Worm (Caenorhabditis elegans) whole organism, midembryonic: Measurements from ENCODE around the gene ifta-2.

Source experiments
- T22C8.4 ChIP-seq: fragments of 200-800 bp; sonication (Bioruptor generic); IDR thresholded peaks from 2 replicates; pipeline ENCODE4 v1.3.6; 2022; ENCODE audit warnings: missing genetic modification characterization, missing compliant biosample characterization
- cog-1 ChIP-seq: sonication (generic microtip); optimal IDR thresholded peaks from 2 replicates; lab custom pipeline; 2016; ENCODE audit warnings: missing genetic modification characterization, missing compliant biosample characterization
- flt-1 ChIP-seq: fragments of 200-800 bp; sonication (Bioruptor generic); IDR thresholded peaks from 2 replicates; pipeline ENCODE4 v1.3.6; 2022; ENCODE audit warnings: missing genetic modification characterization, missing compliant biosample characterization
- klf-2 ChIP-seq: fragments of 200-800 bp; sonication (Bioruptor generic); conservative IDR thresholded peaks from 2 replicates; pipeline ENCODE4 v1.3.6; 2022; ENCODE audit warnings: missing genetic modification reagents, missing genetic modification characterization, missing compliant biosample characterization
- med-1 ChIP-seq: sonication (generic microtip); optimal IDR thresholded peaks from 2 replicates; lab custom pipeline; 2017; ENCODE audit warnings: missing genetic modification characterization, mild to moderate bottlenecking, missing compliant biosample characterization, antibody characterized with exemption, missing genetic modification reagents; ENCODE audit not compliant: insufficient read depth
- ref-1 ChIP-seq: fragments of 200-800 bp; sonication (Bioruptor generic); conservative IDR thresholded peaks from 2 replicates; pipeline ENCODE4 v1.3.6; 2022; ENCODE audit warnings: missing genetic modification reagents, missing genetic modification characterization, missing compliant biosample characterization
- tab-1 ChIP-seq: fragments of 200-800 bp; sonication (Bioruptor generic); IDR thresholded peaks from 2 replicates; pipeline ENCODE4 v1.3.6; 2022; ENCODE audit warnings: missing genetic modification characterization, missing compliant biosample characterization
- ztf-23 ChIP-seq: fragments of 200-800 bp; sonication (Bioruptor generic); IDR thresholded peaks from 2 replicates; pipeline ENCODE4 v1.3.6; 2022; ENCODE audit warnings: missing genetic modification reagents, missing genetic modification characterization, missing compliant biosample characterization
- ztf-29 ChIP-seq: fragments of 200-800 bp; sonication (Bioruptor generic); IDR thresholded peaks from 2 replicates; pipeline ENCODE4 v1.3.6; 2022; ENCODE audit warnings: missing genetic modification reagents, missing genetic modification characterization, missing compliant biosample characterization

ifta-2 gene

ce11 chrIV:17269042-17269441 lies 32.8 kb downstream of the ifta-2 start, which contains the start of gene atgp-1:
Gene atgp-1, plus strand, starts transcription at chrIV:17269342.
- no peak for TF ChIP-seq flt-1
- TF ChIP-seq ref-1 (GFP tag; lab: Robert Waterston, UW) = no peak
- no peak for TF ChIP-seq cog-1 (tag; lab: Kevin White, UChicago)
- no peak for TF ChIP-seq ztf-23 (GFP tag; lab: Robert Waterston, UW)
- no peak for TF ChIP-seq tab-1 (GFP tag; lab: Robert Waterston, UW)
- TF ChIP-seq ztf-29 (GFP tag; lab: Robert Waterston, UW) = no peak
- TF ChIP-seq klf-2 = no peak
- no peak for TF ChIP-seq T22C8.4

ce11 chrIV:17268628-17269027 lies 33.2 kb downstream of the ifta-2 start:
- TF ChIP-seq tab-1 (GFP tag; lab: Robert Waterston, UW) = no peak
- TF ChIP-seq cog-1 (tag; lab: Kevin White, UChicago) = peak; percentile 51
- TF ChIP-seq ztf-23 (GFP tag; lab: Robert Waterston, UW) = 0 out of 2 replicates have a peak, but pooled peaks have one; percentile 61

- TF ChIP-seq ref-1 (GFP tag; lab: Robert Waterston, UW) (no peak), ztf-23 (GFP tag; lab: Robert Waterston, UW) (no peak), cog-1 (tag; lab: Kevin White, UChicago) (no peak), med-1 (GFP tag; lab: Kevin White, UChicago) (no peak), T22C8.4 (no peak), klf-2 (no peak), flt-1 (no peak), tab-1 (GFP tag; lab: Robert Waterston, UW) (no peak), ztf-29 (GFP tag; lab: Robert Waterston, UW) (no peak)
Measured at ce11 chrIV:17268069-17268468, 33.8 kb downstream of the ifta-2 start.

ce11 chrIV:17267304-17267891 lies 34.4 kb downstream of the ifta-2 start:
- TF ChIP-seq klf-2 (no peak), ztf-23 (GFP tag; lab: Robert Waterston, UW) (no peak), flt-1 (no peak), med-1 (GFP tag; lab: Kevin White, UChicago) (no peak), ztf-29 (GFP tag; lab: Robert Waterston, UW) (no peak), T22C8.4 (no peak), cog-1 (tag; lab: Kevin White, UChicago) (no peak), tab-1 (GFP tag; lab: Robert Waterston, UW) (no peak), ref-1 (GFP tag; lab: Robert Waterston, UW) (no peak)

ce11 chrIV:17265716-17266115 lies 36.1 kb downstream of the ifta-2 start:
- TF ChIP-seq ztf-23 (GFP tag; lab: Robert Waterston, UW) (no peak), tab-1 (GFP tag; lab: Robert Waterston, UW) (no peak), flt-1 (no peak), ztf-29 (GFP tag; lab: Robert Waterston, UW) (no peak), ref-1 (GFP tag; lab: Robert Waterston, UW) (no peak), klf-2 (no peak), T22C8.4 (no peak), med-1 (GFP tag; lab: Kevin White, UChicago) (no peak), cog-1 (tag; lab: Kevin White, UChicago) (no peak)

ce11 chrIV:17265279-17265678 lies 36.6 kb downstream of the ifta-2 start, which contains the start of gene str-187:
Gene str-187, plus strand, starts transcription at chrIV:17265579.
- no peak for TF ChIP-seq tab-1 (GFP tag; lab: Robert Waterston, UW)
- TF ChIP-seq klf-2 = no peak
- no peak for TF ChIP-seq ref-1 (GFP tag; lab: Robert Waterston, UW)
- no peak for TF ChIP-seq ztf-29 (GFP tag; lab: Robert Waterston, UW)
- no peak for TF ChIP-seq ztf-23 (GFP tag; lab: Robert Waterston, UW)
- no peak for TF ChIP-seq cog-1 (tag; lab: Kevin White, UChicago)
- TF ChIP-seq med-1 (GFP tag; lab: Kevin White, UChicago) = no peak
- no peak for TF ChIP-seq flt-1
- no peak for TF ChIP-seq T22C8.4

ce11 chrIV:17264714-17265113 lies 37.1 kb downstream of the ifta-2 start, which contains the start of gene F26D10.13:
Gene F26D10.13, minus strand, starts transcription at chrIV:17264814.
- no peak for TF ChIP-seq med-1 (GFP tag; lab: Kevin White, UChicago)

- no peak for TF ChIP-seq med-1 (GFP tag; lab: Kevin White, UChicago)
- no peak for TF ChIP-seq ztf-29 (GFP tag; lab: Robert Waterston, UW)
- no peak for TF ChIP-seq cog-1 (tag; lab: Kevin White, UChicago)
- no peak for TF ChIP-seq tab-1 (GFP tag; lab: Robert Waterston, UW)
- no peak for TF ChIP-seq ref-1 (GFP tag; lab: Robert Waterston, UW)
- TF ChIP-seq ztf-23 (GFP tag; lab: Robert Waterston, UW) = no peak
- TF ChIP-seq klf-2 = no peak
- no peak for TF ChIP-seq T22C8.4
- TF ChIP-seq flt-1 = no peak
Measured at ce11 chrIV:17263714-17264113, 38.1 kb downstream of the ifta-2 start.

- TF ChIP-seq T22C8.4 (no peak), ztf-29 (GFP tag; lab: Robert Waterston, UW) (no peak), med-1 (GFP tag; lab: Kevin White, UChicago) (no peak), cog-1 (tag; lab: Kevin White, UChicago) (no peak), ref-1 (GFP tag; lab: Robert Waterston, UW) (no peak), tab-1 (GFP tag; lab: Robert Waterston, UW) (no peak), flt-1 (no peak), ztf-23 (GFP tag; lab: Robert Waterston, UW) (no peak), klf-2 (no peak)
Measured at ce11 chrIV:17262385-17262784, 39.4 kb downstream of the ifta-2 start, which contains the start of gene ZK550.6. Gene ZK550.6, minus strand, starts transcription at chrIV:17262485.

ce11 chrIV:17259310-17259709 lies 42.5 kb downstream of the ifta-2 start, which contains the start of gene phyh-1:
Gene phyh-1, minus strand, starts transcription at chrIV:17259410.
- no peak for TF ChIP-seq cog-1 (tag; lab: Kevin White, UChicago)
- no peak for TF ChIP-seq tab-1 (GFP tag; lab: Robert Waterston, UW)
- no peak for TF ChIP-seq ztf-23 (GFP tag; lab: Robert Waterston, UW)
- TF ChIP-seq med-1 (GFP tag; lab: Kevin White, UChicago) = no peak
- no peak for TF ChIP-seq klf-2
- TF ChIP-seq ztf-29 (GFP tag; lab: Robert Waterston, UW) = no peak
